Worm (Caenorhabditis elegans): ENCODE data around the gene cdc-73.

Gene cdc-73

ce11 chrIV:4018692-4019387 is 23.5 kb upstream of the cdc-73 start:
- TF ChIP-seq dao-5 (tag; optimal IDR thresholded peaks at IDR 0.05): no peak
- TF ChIP-seq him-1 (tag; optimal IDR thresholded peaks at IDR 0.05): no peak

DNA sequence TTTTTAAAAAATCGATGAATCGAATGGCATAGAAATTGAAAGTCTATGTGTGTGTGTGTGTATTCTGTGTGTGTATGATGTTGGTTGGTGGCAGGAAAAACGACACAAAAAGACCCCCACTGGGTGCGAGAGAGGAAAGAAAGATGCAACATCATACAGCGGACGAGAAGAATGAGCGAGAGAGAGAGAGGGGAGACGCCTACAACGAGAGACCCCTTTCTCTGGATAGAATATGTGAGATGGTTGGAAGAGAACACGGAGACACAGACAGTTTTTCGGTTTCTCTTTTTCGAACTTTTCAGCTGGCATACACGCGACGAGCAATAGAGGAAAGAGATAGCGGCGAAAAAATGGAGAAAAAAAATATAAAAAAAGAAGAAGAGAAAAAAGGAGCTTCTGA is 22.5 kb upstream of the cdc-73 start:
- TF ChIP-seq W03F9.2 (tag; optimal IDR thresholded peaks at IDR 0.05) (no peak), him-1 (tag; optimal IDR thresholded peaks at IDR 0.05) (peak; percentile 81), dao-5 (tag; optimal IDR thresholded peaks at IDR 0.05) (no peak)

ce11 chrIV:4021847-4022780 is 20.3 kb upstream of the cdc-73 start:
- TF ChIP-seq dao-5 (tag; optimal IDR thresholded peaks at IDR 0.05) (no peak), W03F9.2 (tag; optimal IDR thresholded peaks at IDR 0.05) (no peak), him-1 (tag; optimal IDR thresholded peaks at IDR 0.05) (no peak)

DNA sequence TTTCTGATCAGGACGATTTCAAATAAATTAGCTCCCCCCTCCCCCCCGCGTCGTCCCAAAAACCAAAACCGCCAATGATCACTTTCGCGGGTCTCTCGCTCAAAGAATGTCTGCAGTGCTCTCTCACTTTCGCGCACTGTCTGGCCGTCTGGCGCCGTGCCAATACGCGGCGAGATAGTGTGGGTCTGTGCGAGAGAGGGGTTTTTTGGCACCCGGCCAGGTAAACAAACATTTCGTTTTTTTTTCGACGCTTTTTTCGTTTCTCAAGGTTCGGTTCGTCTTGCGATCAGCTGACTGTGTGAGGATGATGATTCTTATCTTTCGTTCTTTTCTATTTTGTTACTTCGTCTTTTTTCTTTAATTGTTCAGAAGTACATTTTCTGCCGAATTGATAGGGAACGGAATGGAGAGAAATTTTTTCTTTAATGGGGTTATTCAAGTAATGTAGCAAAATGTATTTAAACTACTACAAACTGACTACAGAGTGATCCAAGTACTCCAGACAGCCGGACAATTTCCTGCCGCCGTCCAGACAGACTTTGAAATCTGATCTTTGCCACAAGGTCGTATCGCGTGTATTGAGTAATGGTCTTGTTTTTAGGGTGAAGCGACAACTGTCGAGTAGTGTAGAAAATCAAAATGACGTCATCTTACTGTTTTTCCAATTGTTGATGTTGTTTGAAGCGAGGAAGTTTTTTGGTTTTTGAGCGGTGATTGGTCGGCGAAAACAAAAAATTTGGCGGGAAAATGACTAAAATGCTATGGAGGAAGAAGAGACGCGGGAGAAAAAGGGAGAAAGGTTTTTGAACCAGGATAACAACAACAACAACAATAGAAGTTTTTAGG is 18.0 kb upstream of the cdc-73 start:
- TF ChIP-seq W03F9.2 (tag; optimal IDR thresholded peaks at IDR 0.05) (no peak), him-1 (tag; optimal IDR thresholded peaks at IDR 0.05) (no peak), dao-5 (tag; optimal IDR thresholded peaks at IDR 0.05) (no peak)

ce11 chrIV:4025923-4026322 is 16.5 kb upstream of the cdc-73 start:
- TF ChIP-seq him-1 (tag; optimal IDR thresholded peaks at IDR 0.05) (no peak), W03F9.2 (tag; optimal IDR thresholded peaks at IDR 0.05) (peak; percentile 12)

- TF ChIP-seq him-1 (tag; optimal IDR thresholded peaks at IDR 0.05) (no peak), W03F9.2 (tag; optimal IDR thresholded peaks at IDR 0.05) (no peak), dao-5 (tag; optimal IDR thresholded peaks at IDR 0.05) (no peak)
Observed at ce11 chrIV:4027106-4027888, 15.1 kb upstream of the cdc-73 start.

DNA sequence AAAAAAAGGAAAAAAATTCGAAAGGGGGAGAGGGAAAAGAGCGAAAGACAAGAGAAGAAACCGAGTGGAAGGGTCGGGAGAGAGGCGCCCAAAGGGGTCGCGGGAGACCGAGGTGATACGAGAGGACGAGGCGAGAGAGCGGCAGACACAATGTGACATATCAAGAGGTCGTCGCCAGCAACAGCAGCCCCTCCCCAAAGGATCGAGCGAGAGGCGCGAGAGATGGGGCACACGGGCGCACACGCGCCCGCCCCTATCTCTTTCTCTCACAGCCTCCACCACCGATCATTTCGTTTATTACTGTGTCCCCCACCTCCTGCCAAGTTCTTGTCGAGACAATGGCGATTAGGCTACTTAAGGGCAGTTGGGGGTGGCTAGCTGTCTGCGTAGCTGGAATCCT is 14.2 kb upstream of the cdc-73 start:
- TF ChIP-seq him-1 (tag; optimal IDR thresholded peaks at IDR 0.05) (no peak), W03F9.2 (tag; optimal IDR thresholded peaks at IDR 0.05) (no peak), dao-5 (tag; optimal IDR thresholded peaks at IDR 0.05) (no peak)

ce11 chrIV:4029288-4029687 is 13.1 kb upstream of the cdc-73 start:
- TF ChIP-seq W03F9.2 (tag; optimal IDR thresholded peaks at IDR 0.05) (no peak), him-1 (tag; optimal IDR thresholded peaks at IDR 0.05) (no peak), dao-5 (tag; optimal IDR thresholded peaks at IDR 0.05) (no peak)

- TF ChIP-seq dao-5 (tag; optimal IDR thresholded peaks at IDR 0.05) (no peak), W03F9.2 (tag; optimal IDR thresholded peaks at IDR 0.05) (no peak), him-1 (tag; optimal IDR thresholded peaks at IDR 0.05) (no peak)
Observed at ce11 chrIV:4030917-4031599, 11.3 kb upstream of the cdc-73 start.

DNA sequence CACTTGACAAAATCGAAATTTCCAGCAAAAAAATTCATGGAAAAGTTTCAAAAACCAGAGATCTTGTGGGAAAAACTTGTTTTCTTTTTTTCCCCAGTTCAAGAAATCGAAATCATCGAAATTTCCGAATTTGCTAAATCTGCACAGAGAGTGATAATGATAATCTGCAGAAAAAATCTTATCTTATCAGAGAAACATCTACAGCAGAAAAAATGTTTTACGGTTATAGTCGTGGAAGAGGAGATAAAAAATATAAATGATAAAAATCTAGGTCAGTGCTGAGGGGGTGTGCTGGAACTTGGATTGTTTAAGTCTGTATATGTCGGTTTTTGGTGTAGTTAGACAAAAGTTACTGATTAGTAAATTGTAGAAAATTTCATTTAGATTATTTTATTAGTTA is 10.0 kb upstream of the cdc-73 start:
- TF ChIP-seq him-1 (tag; optimal IDR thresholded peaks at IDR 0.05): no peak
- TF ChIP-seq dao-5 (tag; optimal IDR thresholded peaks at IDR 0.05): no peak
- no peak for TF ChIP-seq W03F9.2 (tag; optimal IDR thresholded peaks at IDR 0.05)

DNA sequence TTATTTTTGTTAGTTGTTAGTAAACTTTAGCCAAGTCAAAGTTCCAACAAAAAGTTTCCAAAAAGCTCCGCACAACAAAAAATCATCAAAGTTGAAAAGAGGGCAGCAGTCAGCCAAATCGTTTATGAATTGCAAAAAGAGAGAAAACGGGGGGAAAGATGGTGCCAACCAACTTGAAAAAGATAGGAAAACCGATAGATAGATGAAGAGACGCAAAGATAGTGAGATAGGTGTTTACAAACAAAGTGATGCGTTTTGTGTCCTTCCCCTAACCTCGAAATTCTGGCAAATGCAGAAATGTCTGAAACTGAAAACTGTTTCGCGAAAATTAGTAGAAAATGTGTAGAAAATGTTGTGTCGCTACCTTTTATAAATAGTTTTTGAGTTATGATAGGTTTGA is 8.9 kb upstream of the cdc-73 start:
- TF ChIP-seq W03F9.2 (tag; optimal IDR thresholded peaks at IDR 0.05) (no peak), dao-5 (tag; optimal IDR thresholded peaks at IDR 0.05) (no peak)

DNA sequence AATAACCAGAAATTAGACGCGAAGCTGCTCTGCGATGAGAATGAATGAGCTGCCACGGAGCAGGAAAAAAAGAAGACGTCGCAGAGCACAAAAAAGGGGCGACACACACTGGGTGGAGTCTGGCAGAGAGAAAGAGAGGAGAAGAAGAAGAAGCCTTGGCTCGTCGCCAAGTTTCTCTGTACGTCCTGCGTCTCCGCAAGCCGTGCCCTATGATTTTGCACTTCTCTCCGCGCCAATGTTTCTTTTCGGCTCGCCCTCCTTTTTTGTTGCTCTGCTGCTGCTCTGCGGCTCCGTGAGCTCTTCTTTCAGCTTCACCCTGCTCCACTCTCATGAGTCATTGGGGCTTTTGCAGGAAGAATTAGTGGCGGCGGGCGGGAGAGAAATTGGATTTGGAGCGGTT is 7.5 kb upstream of the cdc-73 start, which contains the start of gene hlh-30:
hlh-30 (minus strand) TSS at position 69 of the 400 bp plus-strand sequence.
- TF ChIP-seq dao-5 (tag; optimal IDR thresholded peaks at IDR 0.05) (no peak), W03F9.2 (tag; optimal IDR thresholded peaks at IDR 0.05) (no peak), him-1 (tag; optimal IDR thresholded peaks at IDR 0.05) (peak; percentile 90)
